Fruit fly (Drosophila melanogaster) whole organism, adult: ENCODE results near the gene CG13833.
A peak's percentile ranks its signal among the peaks of the same experiment; 100 is the strongest.

Source experiments
- CG11617 ChIP-seq: fragments of 200-800 bp; sonication (Bioruptor generic); optimal IDR thresholded peaks from 2 replicates; lab custom pipeline; 2017; ENCODE audit warnings: mild to moderate bottlenecking, missing biosample characterization, missing genetic modification reagents, missing genetic modification characterization
- CG12768 ChIP-seq: fragments of 200-800 bp; sonication (Bioruptor generic); optimal IDR thresholded peaks from 2 replicates; lab custom pipeline; 2017; ENCODE audit warnings: missing biosample characterization, missing genetic modification characterization, mild to moderate bottlenecking, moderate library complexity, missing genetic modification reagents
- CG14711 ChIP-seq: fragments of 200-800 bp; sonication (Bioruptor generic); optimal IDR thresholded peaks from 2 replicates; lab custom pipeline; 2018; ENCODE audit warnings: missing biosample characterization, mild to moderate bottlenecking, missing genetic modification characterization, moderate library complexity
- CG1620 ChIP-seq: fragments of 200-800 bp; sonication (Bioruptor generic); optimal IDR thresholded peaks from 2 replicates; lab custom pipeline; 2016; ENCODE audit warnings: missing biosample characterization, missing genetic modification characterization
- CG33017 ChIP-seq: fragments of 200-800 bp; sonication (Bioruptor generic); optimal IDR thresholded peaks from 2 replicates; lab custom pipeline; 2018; ENCODE audit warnings: missing biosample characterization, mild to moderate bottlenecking, missing genetic modification characterization, moderate library complexity
- CG5204 ChIP-seq: fragments of 200-800 bp; sonication (Bioruptor generic); optimal IDR thresholded peaks from 2 replicates; lab custom pipeline; 2016; ENCODE audit warnings: missing biosample characterization, missing genetic modification characterization
- CG7045 ChIP-seq: fragments of 200-800 bp; sonication (Bioruptor generic); optimal IDR thresholded peaks from 2 replicates; lab custom pipeline; 2017; ENCODE audit warnings: missing biosample characterization, mild to moderate bottlenecking, missing genetic modification characterization
- CG7101 ChIP-seq: fragments of 200-800 bp; sonication (Bioruptor generic); optimal IDR thresholded peaks from 2 replicates; lab custom pipeline; 2018; ENCODE audit warnings: missing biosample characterization, mild to moderate bottlenecking, missing genetic modification characterization, moderate library complexity
- Clk ChIP-seq: fragments of 200-800 bp; sonication (Bioruptor generic); optimal IDR thresholded peaks from 2 replicates; lab custom pipeline; 2017; ENCODE audit warnings: missing biosample characterization, missing genetic modification characterization
- Crg-1 ChIP-seq: fragments of 200-800 bp; sonication (Bioruptor generic); optimal IDR thresholded peaks from 2 replicates; lab custom pipeline; 2016; ENCODE audit warnings: missing biosample characterization, missing genetic modification characterization
- Hr96 ChIP-seq: fragments of 200-800 bp; sonication (Bioruptor generic); optimal IDR thresholded peaks from 2 replicates; lab custom pipeline; 2016; ENCODE audit warnings: missing biosample characterization, missing genetic modification characterization
- Mnt ChIP-seq: fragments of 200-800 bp; sonication (Bioruptor generic); optimal IDR thresholded peaks from 2 replicates; lab custom pipeline; 2016; ENCODE audit warnings: missing biosample characterization, mild to moderate bottlenecking, missing genetic modification characterization
- bab1 ChIP-seq: fragments of 200-800 bp; sonication (Bioruptor generic); optimal IDR thresholded peaks from 3 replicates; lab custom pipeline; 2019; ENCODE audit warnings: missing biosample characterization, mild to moderate bottlenecking, missing genetic modification characterization, moderate library complexity
- cic ChIP-seq: fragments of 200-800 bp; sonication (Bioruptor generic); optimal IDR thresholded peaks from 2 replicates; lab custom pipeline; 2017; ENCODE audit warnings: missing biosample characterization, mild to moderate bottlenecking, missing genetic modification characterization, moderate library complexity
- cnc ChIP-seq, 2 experiments: fragments of >200 bp; optimal IDR thresholded peaks; 2 replicates each; lab custom pipeline; 2017
- kay ChIP-seq: fragments of 200-800 bp; sonication (Bioruptor generic); peaks from one replicate; lab custom pipeline; 2016; ENCODE audit warnings: missing biosample characterization, missing genetic modification characterization, borderline replicate concordance
- ovo ChIP-seq: fragments of 200-800 bp; sonication (Bioruptor generic); optimal IDR thresholded peaks from 2 replicates; lab custom pipeline; 2016; ENCODE audit warnings: missing biosample characterization, missing genetic modification characterization
- pad ChIP-seq: fragments of 200-800 bp; sonication (Bioruptor generic); optimal IDR thresholded peaks from 3 replicates; lab custom pipeline; 2017; ENCODE audit warnings: missing biosample characterization, missing genetic modification characterization, mild to moderate bottlenecking, moderate library complexity, missing genetic modification reagents
- tj ChIP-seq: fragments of 200-800 bp; sonication (Bioruptor generic); optimal IDR thresholded peaks from 3 replicates; lab custom pipeline; 2017; ENCODE audit warnings: missing biosample characterization, mild to moderate bottlenecking, missing genetic modification characterization, moderate library complexity
- toe ChIP-seq: fragments of 200-800 bp; sonication (Bioruptor generic); optimal IDR thresholded peaks from 2 replicates; lab custom pipeline; 2016; ENCODE audit warnings: missing biosample characterization, missing genetic modification characterization

CG13833 gene

DNA sequence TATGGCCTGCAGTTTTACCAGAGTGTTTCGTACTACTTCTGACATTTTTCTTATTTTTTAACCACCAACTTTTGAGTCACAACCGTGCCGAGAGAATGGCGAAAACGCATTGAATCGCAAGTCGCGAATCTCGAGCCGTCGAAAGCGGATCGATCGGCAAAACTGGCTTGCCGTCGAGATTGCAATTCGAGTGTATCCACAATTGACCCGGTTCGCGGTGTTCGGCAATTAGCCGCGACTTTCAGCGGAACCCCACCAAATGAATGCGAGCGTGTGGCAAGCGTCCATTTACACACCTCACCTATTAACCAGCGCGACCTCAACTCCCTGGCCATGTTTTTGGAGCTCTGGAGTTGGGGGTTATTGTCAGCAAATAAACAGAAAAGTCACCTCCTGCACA lies at the start of gene CG13833:
CG13833 (minus strand) TSS at position 101 of the 400 bp plus-strand sequence.
- TF ChIP-seq CG7101 (tag; lab: Kevin White, UChicago) (no peak), tj (GFP tag; lab: Kevin White, UChicago) (no peak), Crg-1 (GFP tag; lab: Kevin White, UChicago) (no peak), cnc (optimal IDR thresholded peaks at IDR 0.05; lab: Kevin White, UChicago) (no peak), bab1 (no peak), kay (GFP tag; lab: Kevin White, UChicago) (no peak), CG1620 (GFP tag; lab: Kevin White, UChicago) (no peak), Hr96 (GFP tag; lab: Kevin White, UChicago) (no peak), ovo (no peak), pad (GFP tag; lab: Kevin White, UChicago) (no peak), CG5204 (GFP tag; lab: Kevin White, UChicago) (no peak), CG14711 (tag; lab: Kevin White, UChicago) (no peak)

DNA sequence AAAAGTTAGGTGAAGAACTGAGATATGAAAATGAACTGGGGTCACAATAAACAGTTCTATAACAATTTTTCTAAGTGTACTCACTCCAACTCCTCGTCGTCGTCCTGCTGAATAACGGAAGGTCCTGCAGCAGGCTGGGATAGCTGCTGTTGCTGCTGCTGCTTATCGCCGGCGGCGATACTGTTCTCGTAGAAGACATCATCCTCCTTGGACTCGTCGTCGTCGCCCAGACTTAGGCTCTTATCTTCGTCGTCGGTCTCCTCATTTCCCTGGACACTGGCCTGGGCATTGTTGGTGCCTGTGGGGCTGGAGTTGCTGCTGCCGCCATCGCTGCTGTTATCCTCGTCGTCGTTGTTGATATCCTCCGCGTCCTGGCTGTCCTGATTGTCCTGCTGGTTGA lies 45.9 kb upstream of the CG13833 start:
- TF ChIP-seq CG7101 (tag; lab: Kevin White, UChicago) (no peak), CG12768 (no peak), CG33017 (tag; lab: Kevin White, UChicago) (no peak)

dm6 chr3R:23074480-23074879 lies 39.1 kb upstream of the CG13833 start:
- TF ChIP-seq kay (GFP tag; lab: Kevin White, UChicago): no peak
- no peak for TF ChIP-seq CG12768
- TF ChIP-seq tj (GFP tag; lab: Kevin White, UChicago): no peak
- TF ChIP-seq CG1620 (GFP tag; lab: Kevin White, UChicago): no peak
- TF ChIP-seq CG33017 (tag; lab: Kevin White, UChicago): no peak
- no peak for TF ChIP-seq cnc (optimal IDR thresholded peaks at IDR 0.05; lab: Kevin White, UChicago)
- no peak for TF ChIP-seq Mnt (GFP tag; lab: Kevin White, UChicago)

dm6 chr3R:23067209-23067826 lies 32.0 kb upstream of the CG13833 start, which contains the start of gene CG17111:
Gene CG17111 (minus strand): TSS chr3R:23067259.
- TF ChIP-seq Clk: peak; percentile 60
- peak; percentile 25 for TF ChIP-seq Hr96 (GFP tag; lab: Kevin White, UChicago)
- no peak for TF ChIP-seq Crg-1 (GFP tag; lab: Kevin White, UChicago)
- no peak for TF ChIP-seq cic
- peak; percentile 30 for TF ChIP-seq pad (GFP tag; lab: Kevin White, UChicago)
- peak; percentile 71 for TF ChIP-seq CG12768
- TF ChIP-seq ovo: no peak
- TF ChIP-seq CG5204 (GFP tag; lab: Kevin White, UChicago): peak; percentile 74
- TF ChIP-seq CG11617 (GFP tag; lab: Kevin White, UChicago): peak; percentile 76
- TF ChIP-seq toe (GFP tag; lab: Kevin White, UChicago): peak; percentile 63
- TF ChIP-seq CG33017 (tag; lab: Kevin White, UChicago): peak; percentile 59
- peak; percentile 76 for TF ChIP-seq CG7045 (GFP tag; lab: Kevin White, UChicago)
- TF ChIP-seq CG7101 (tag; lab: Kevin White, UChicago): peak; percentile 54
- peak in 1 of 2 experiments; percentile 77 for TF ChIP-seq cnc (optimal IDR thresholded peaks at IDR 0.05; lab: Kevin White, UChicago)
- TF ChIP-seq kay (GFP tag; lab: Kevin White, UChicago): peak; percentile 69
- TF ChIP-seq CG1620 (GFP tag; lab: Kevin White, UChicago): no peak
- TF ChIP-seq bab1: no peak
- peak; percentile 39 for TF ChIP-seq tj (GFP tag; lab: Kevin White, UChicago)
- TF ChIP-seq Mnt (GFP tag; lab: Kevin White, UChicago): no peak
- TF ChIP-seq CG14711 (tag; lab: Kevin White, UChicago): peak; percentile 3

DNA sequence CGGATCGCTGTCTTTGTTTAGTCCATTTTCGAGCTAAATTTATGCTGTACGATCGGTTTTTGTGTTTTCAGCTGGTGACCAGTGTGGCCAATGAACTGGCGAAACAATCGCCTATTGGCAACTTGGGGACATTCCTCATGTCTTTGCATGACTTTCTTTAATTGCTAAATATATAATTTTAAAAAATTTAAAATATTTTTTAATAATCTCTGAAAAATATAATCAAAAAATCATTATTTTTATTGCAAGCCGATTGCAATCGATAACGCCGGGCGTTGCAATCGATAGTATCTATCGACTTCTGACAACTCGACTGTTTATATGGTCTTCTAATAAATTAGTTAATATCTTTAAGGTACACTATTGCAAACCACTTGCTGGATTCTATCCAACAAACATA lies 25.8 kb upstream of the CG13833 start, which contains the start of the genes sav and Ublcp1:
sav (minus strand) TSS at position 96 of the 400 bp plus-strand sequence.
Ublcp1 (plus strand) TSS at position 285 of the 400 bp plus-strand sequence.
- no peak for TF ChIP-seq toe (GFP tag; lab: Kevin White, UChicago)
- no peak for TF ChIP-seq Mnt (GFP tag; lab: Kevin White, UChicago)
- TF ChIP-seq CG11617 (GFP tag; lab: Kevin White, UChicago): peak; percentile 9
- no peak for TF ChIP-seq cic
- TF ChIP-seq pad (GFP tag; lab: Kevin White, UChicago): no peak
- TF ChIP-seq CG5204 (GFP tag; lab: Kevin White, UChicago): no peak
- TF ChIP-seq tj (GFP tag; lab: Kevin White, UChicago): peak; percentile 43
- no peak for TF ChIP-seq Clk
- TF ChIP-seq Hr96 (GFP tag; lab: Kevin White, UChicago): no peak
- peak; percentile 0 for TF ChIP-seq Crg-1 (GFP tag; lab: Kevin White, UChicago)
- no peak for TF ChIP-seq CG7045 (GFP tag; lab: Kevin White, UChicago)
- no peak for TF ChIP-seq cnc (optimal IDR thresholded peaks at IDR 0.05; lab: Kevin White, UChicago)
- no peak for TF ChIP-seq CG1620 (GFP tag; lab: Kevin White, UChicago)
- TF ChIP-seq CG14711 (tag; lab: Kevin White, UChicago): peak; percentile 58
- no peak for TF ChIP-seq bab1
- peak; percentile 10 for TF ChIP-seq CG33017 (tag; lab: Kevin White, UChicago)
- peak; percentile 4 for TF ChIP-seq CG7101 (tag; lab: Kevin White, UChicago)
- TF ChIP-seq ovo: no peak

DNA sequence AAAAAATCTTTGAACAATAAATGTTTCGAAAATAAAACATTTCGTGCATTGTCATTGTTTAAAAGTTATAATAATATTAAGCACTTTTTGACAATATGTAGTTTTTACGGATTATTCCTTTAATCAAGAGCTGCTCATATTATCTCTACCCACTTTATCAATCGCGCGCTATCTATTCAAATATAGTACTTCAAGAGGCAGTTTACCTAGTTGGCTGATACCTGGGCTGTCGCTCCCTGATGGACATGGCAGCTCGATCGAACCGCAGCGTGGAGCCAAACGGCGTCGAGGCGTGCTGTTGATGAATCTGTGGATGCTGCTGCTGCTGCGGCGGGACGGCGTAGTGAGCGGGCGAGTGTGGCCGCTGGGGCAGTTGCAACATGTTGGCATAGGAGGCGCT lies 24.8 kb upstream of the CG13833 start:
- TF ChIP-seq cnc (optimal IDR thresholded peaks at IDR 0.05; lab: Kevin White, UChicago) (no peak), CG33017 (tag; lab: Kevin White, UChicago) (no peak), Crg-1 (GFP tag; lab: Kevin White, UChicago) (no peak)
